Worm (Caenorhabditis elegans) whole organism, late embryonic: Measurements from ENCODE around the gene rme-2.
"Not testable (repeated sequence)": the region's sequence is repeated elsewhere in the genome, so short reads cannot be mapped to it uniquely, and the experiment has no call there.

ENCODE experiments used
- C08G9.2 ChIP-seq: sonication (generic microtip); optimal IDR thresholded peaks from 2 replicates; lab custom pipeline; 2016; ENCODE audit warnings: mild to moderate bottlenecking, missing genetic modification characterization, moderate library complexity, missing compliant biosample characterization
- F13H6.1 ChIP-seq: sonication (generic microtip); optimal IDR thresholded peaks from 2 replicates; lab custom pipeline; 2016; ENCODE audit warnings: missing genetic modification characterization, missing compliant biosample characterization
- K02D7.2 ChIP-seq: sonication (generic microtip); optimal IDR thresholded peaks from 2 replicates; lab custom pipeline; 2017; ENCODE audit warnings: mild to moderate bottlenecking, missing genetic modification characterization, missing compliant biosample characterization
- Y22D7AL.16 ChIP-seq: sonication (generic microtip); optimal IDR thresholded peaks from 2 replicates; lab custom pipeline; 2016; ENCODE audit warnings: missing genetic modification characterization, missing compliant biosample characterization
- ahr-1 ChIP-seq: sonication (generic microtip); optimal IDR thresholded peaks from 2 replicates; lab custom pipeline; 2016; ENCODE audit warnings: missing genetic modification characterization, missing compliant biosample characterization
- ama-1 ChIP-seq: fragments of 150-350 bp; optimal IDR thresholded peaks from 2 replicates; lab custom pipeline; 2014
- ceh-18 ChIP-seq: sonication (generic microtip); optimal IDR thresholded peaks from 2 replicates; lab custom pipeline; 2016; ENCODE audit warnings: missing genetic modification characterization, missing compliant biosample characterization
- ceh-19 ChIP-seq: fragments of 200-800 bp; sonication (Bioruptor generic); optimal IDR thresholded peaks from 2 replicates; lab custom pipeline; 2018; ENCODE audit warnings: mild to moderate bottlenecking, missing genetic modification characterization, missing compliant biosample characterization
- ceh-22 ChIP-seq: sonication (generic microtip); optimal IDR thresholded peaks from 2 replicates; lab custom pipeline; 2017; ENCODE audit warnings: missing biosample characterization, missing genetic modification characterization
- ceh-30 ChIP-seq: fragments of 150-350 bp; optimal IDR thresholded peaks from 2 replicates; lab custom pipeline; 2014; ENCODE audit warnings: missing biosample characterization, missing genetic modification characterization
- ceh-31 ChIP-seq: sonication (generic microtip); optimal IDR thresholded peaks from 2 replicates; lab custom pipeline; 2016; ENCODE audit warnings: missing genetic modification characterization, missing compliant biosample characterization
- ceh-34 ChIP-seq: sonication (generic microtip); optimal IDR thresholded peaks from 2 replicates; lab custom pipeline; 2016; ENCODE audit warnings: mild to moderate bottlenecking, missing genetic modification characterization, missing compliant biosample characterization
- ceh-45 ChIP-seq: fragments of 200-800 bp; sonication (Bioruptor generic); IDR thresholded peaks from 2 replicates; pipeline ENCODE4 v1.3.6; 2022; ENCODE audit warnings: missing genetic modification reagents, missing genetic modification characterization, missing compliant biosample characterization
- ceh-48 ChIP-seq: sonication (generic microtip); optimal IDR thresholded peaks from 2 replicates; lab custom pipeline; 2016; ENCODE audit warnings: missing genetic modification characterization, inconsistent platforms, missing compliant biosample characterization
- ceh-6 ChIP-seq: fragments of 200-800 bp; sonication (Bioruptor generic); optimal IDR thresholded peaks from 2 replicates; lab custom pipeline; 2018; ENCODE audit warnings: mild to moderate bottlenecking, missing genetic modification characterization, missing compliant biosample characterization
- ceh-9 ChIP-seq: sonication (generic microtip); optimal IDR thresholded peaks from 2 replicates; lab custom pipeline; 2016; ENCODE audit warnings: mild to moderate bottlenecking, missing genetic modification characterization, inconsistent platforms, missing compliant biosample characterization
- che-1 ChIP-seq: sonication (generic microtip); optimal IDR thresholded peaks from 2 replicates; lab custom pipeline; 2016; ENCODE audit warnings: mild to moderate bottlenecking, missing genetic modification characterization, missing compliant biosample characterization
- dve-1 ChIP-seq: sonication (generic microtip); optimal IDR thresholded peaks from 2 replicates; lab custom pipeline; 2017; ENCODE audit warnings: antibody characterized with exemption, mild to moderate bottlenecking, missing genetic modification characterization, missing compliant biosample characterization
- eyg-1 ChIP-seq: sonication (generic microtip); optimal IDR thresholded peaks from 2 replicates; lab custom pipeline; 2016; ENCODE audit warnings: missing genotype, missing genetic modification characterization, missing compliant biosample characterization
- fkh-6 ChIP-seq: sonication (generic microtip); optimal IDR thresholded peaks from 2 replicates; lab custom pipeline; 2016; ENCODE audit warnings: missing genetic modification characterization, missing compliant biosample characterization
- hlh-13 ChIP-seq: fragments of 200-800 bp; sonication (Bioruptor generic); optimal IDR thresholded peaks from 2 replicates; lab custom pipeline; 2018; ENCODE audit warnings: mild to moderate bottlenecking, missing genetic modification characterization, missing compliant biosample characterization
- hlh-30 ChIP-seq: sonication (generic microtip); optimal IDR thresholded peaks from 2 replicates; lab custom pipeline; 2017; ENCODE audit warnings: antibody characterized with exemption, missing genetic modification characterization, missing compliant biosample characterization; ENCODE audit not compliant: insufficient read depth
- hlh-6 ChIP-seq: sonication (generic microtip); optimal IDR thresholded peaks from 2 replicates; lab custom pipeline; 2016; ENCODE audit warnings: missing genotype, missing genetic modification characterization, missing compliant biosample characterization
- lim-6 ChIP-seq: sonication (generic microtip); optimal IDR thresholded peaks from 2 replicates; lab custom pipeline; 2016; ENCODE audit warnings: missing genetic modification characterization, missing compliant biosample characterization
- lin-11 ChIP-seq: fragments of 200-800 bp; sonication (Bioruptor generic); optimal IDR thresholded peaks from 2 replicates; lab custom pipeline; 2018; ENCODE audit warnings: mild to moderate bottlenecking, missing genetic modification characterization, missing compliant biosample characterization
- madf-2 ChIP-seq: sonication (generic microtip); optimal IDR thresholded peaks from 2 replicates; lab custom pipeline; 2017; ENCODE audit warnings: missing genetic modification characterization, missing compliant biosample characterization
- mec-3 ChIP-seq: sonication (generic microtip); optimal IDR thresholded peaks from 2 replicates; lab custom pipeline; 2016; ENCODE audit warnings: borderline replicate concordance, missing genetic modification characterization, missing compliant biosample characterization
- nhr-11 ChIP-seq: fragments of 150-350 bp; optimal IDR thresholded peaks from 2 replicates; lab custom pipeline; 2014; ENCODE audit warnings: missing biosample characterization, missing genetic modification characterization
- nhr-232 ChIP-seq: sonication (generic microtip); optimal IDR thresholded peaks from 2 replicates; lab custom pipeline; 2016; ENCODE audit warnings: missing genetic modification characterization, missing compliant biosample characterization
- odd-2 ChIP-seq: sonication (generic microtip); optimal IDR thresholded peaks from 2 replicates; lab custom pipeline; 2017; ENCODE audit warnings: antibody characterized with exemption, mild to moderate bottlenecking, missing genetic modification characterization, missing compliant biosample characterization
- pag-3 ChIP-seq: sonication (generic microtip); optimal IDR thresholded peaks from 2 replicates; lab custom pipeline; 2016; ENCODE audit warnings: missing compliant biosample characterization, missing genetic modification characterization, borderline replicate concordance
- pat-9 ChIP-seq: fragments of 200-800 bp; sonication (Bioruptor generic); optimal IDR thresholded peaks from 2 replicates; lab custom pipeline; 2018; ENCODE audit warnings: mild to moderate bottlenecking, missing genetic modification characterization, moderate library complexity, missing compliant biosample characterization
- pax-1 ChIP-seq: fragments of 150-350 bp; optimal IDR thresholded peaks from 2 replicates; lab custom pipeline; 2014; ENCODE audit warnings: missing biosample characterization, missing genetic modification characterization
- pha-2 ChIP-seq: sonication (generic microtip); optimal IDR thresholded peaks from 2 replicates; lab custom pipeline; 2017; ENCODE audit warnings: mild to moderate bottlenecking, missing genetic modification characterization, missing compliant biosample characterization
- pros-1 ChIP-seq: fragments of 150-350 bp; optimal IDR thresholded peaks from 2 replicates; lab custom pipeline; 2014; ENCODE audit warnings: missing biosample characterization, missing genetic modification reagents, missing genetic modification characterization
- sox-2 ChIP-seq: fragments of 200-800 bp; sonication (Bioruptor generic); IDR thresholded peaks from 2 replicates; pipeline ENCODE4 v1.3.6; 2022; ENCODE audit warnings: missing genetic modification reagents, missing genetic modification characterization, missing compliant biosample characterization
- sox-4 ChIP-seq: sonication (generic microtip); optimal IDR thresholded peaks from 2 replicates; lab custom pipeline; 2017; ENCODE audit warnings: mild to moderate bottlenecking, missing genetic modification characterization, inconsistent platforms, missing compliant biosample characterization
- tbx-7 ChIP-seq: sonication (generic microtip); optimal IDR thresholded peaks from 2 replicates; lab custom pipeline; 2016; ENCODE audit warnings: missing genotype, missing genetic modification characterization, missing compliant biosample characterization
- ttx-3 ChIP-seq: sonication (generic microtip); optimal IDR thresholded peaks from 2 replicates; lab custom pipeline; 2016; ENCODE audit warnings: missing genetic modification reagents, missing genetic modification characterization, missing compliant biosample characterization
- unc-3 ChIP-seq, 2 experiments: fragments of 200-800 bp in 1 of 2; sonication (Bioruptor generic) in 1 of 2; sonication (generic microtip) in 1 of 2; conservative IDR thresholded peaks in 1 of 2; optimal IDR thresholded peaks in 1 of 2; 2 replicates each; pipeline versions ENCODE4 v1.3.6 to Lab custom; 2016 to 2022; ENCODE audit warnings: missing compliant biosample characterization in 2 of 2, missing genetic modification characterization in 2 of 2, missing genetic modification reagents in 1 of 2
- zip-5 ChIP-seq: sonication (generic microtip); optimal IDR thresholded peaks from 2 replicates; lab custom pipeline; 2016; ENCODE audit warnings: missing genetic modification characterization, missing compliant biosample characterization
- ztf-16 ChIP-seq: sonication (generic microtip); optimal IDR thresholded peaks from 2 replicates; lab custom pipeline; 2017; ENCODE audit warnings: missing genetic modification characterization, missing compliant biosample characterization

rme-2 gene

ce11 chrIV:5464403-5464802, 5.4 kb upstream of the rme-2 start, which contains the start of gene Y52D5A.2:
TSS of gene Y52D5A.2 (minus strand) at chrIV:5464503.
- TF ChIP-seq madf-2 (tag; lab: Kevin White, UChicago); sox-2; Y22D7AL.16 (tag; lab: Kevin White, UChicago): not testable (repeated sequence)

ce11 chrIV:5473098-5473497, 3.3 kb downstream of the rme-2 start:
- TF ChIP-seq pha-2 (tag; lab: Kevin White, UChicago) = no peak

ce11 chrIV:5476468-5476867, 6.6 kb downstream of the rme-2 start, which contains the start of gene T11F8.4:
TSS of gene T11F8.4 (minus strand) at chrIV:5476568.
- TF ChIP-seq ceh-9 (tag; lab: Kevin White, UChicago) = no peak
- TF ChIP-seq ttx-3 (tag; lab: Kevin White, UChicago) = no peak
- TF ChIP-seq hlh-6 = no peak
- TF ChIP-seq hlh-13 = no peak
- TF ChIP-seq F13H6.1 (tag; lab: Kevin White, UChicago) = no peak
- no peak for TF ChIP-seq pros-1 (tag; lab: Kevin White, UChicago)
- TF ChIP-seq K02D7.2 = no peak
- no peak for TF ChIP-seq che-1
- no peak for TF ChIP-seq ztf-16
- TF ChIP-seq ahr-1 = no peak
- no peak for TF ChIP-seq ceh-45 (GFP tag; lab: Robert Waterston, UW)
- TF ChIP-seq, all 69 proteins: peak for 0

ce11 chrIV:5479289-5479688, 9.5 kb downstream of the rme-2 start, which contains the start of gene T11F8.1:
TSS of gene T11F8.1 (plus strand) at chrIV:5479589.
- TF ChIP-seq pag-3 (tag; lab: Kevin White, UChicago) (no peak), ceh-31 (tag; lab: Kevin White, UChicago) (no peak), ceh-19 (GFP tag; lab: Kevin White, UChicago) (no peak), ceh-9 (tag; lab: Kevin White, UChicago) (no peak), tbx-7 (tag; lab: Kevin White, UChicago) (no peak), pros-1 (tag; lab: Kevin White, UChicago) (no peak), pax-1 (no peak), ceh-34 (tag; lab: Kevin White, UChicago) (no peak), lin-11 (tag; lab: Kevin White, UChicago) (no peak), hlh-6 (no peak)

- TF ChIP-seq ceh-18 (tag; lab: Kevin White, UChicago) = no peak
- no peak for TF ChIP-seq ceh-6 (GFP tag; lab: Kevin White, UChicago)
- TF ChIP-seq zip-5 (tag; lab: Kevin White, UChicago) = no peak
- no peak for TF ChIP-seq lim-6 (tag; lab: Kevin White, UChicago)
- TF ChIP-seq Y22D7AL.16 (tag; lab: Kevin White, UChicago) = no peak
- TF ChIP-seq nhr-232 = no peak
- TF ChIP-seq fkh-6 = no peak
- no peak for TF ChIP-seq ceh-48 (tag; lab: Kevin White, UChicago)
- TF ChIP-seq, all 69 proteins: peak for 0
Observed at ce11 chrIV:5482231-5482630, 12.4 kb downstream of the rme-2 start, which contains the start of gene T11F8.12. TSS of gene T11F8.12 (minus strand) at chrIV:5482331.

ce11 chrIV:5482723-5483122, 12.9 kb downstream of the rme-2 start, which contains the start of gene T11F8.5:
TSS of gene T11F8.5 (plus strand) at chrIV:5483023.
- no peak for TF ChIP-seq ceh-6 (GFP tag; lab: Kevin White, UChicago)
- no peak for TF ChIP-seq eyg-1
- no peak for TF ChIP-seq ama-1
- TF ChIP-seq hlh-30 = no peak
- TF ChIP-seq ceh-22 (tag; lab: Kevin White, UChicago) = no peak
- TF ChIP-seq odd-2 (tag; lab: Kevin White, UChicago) = no peak
- TF ChIP-seq unc-3 (GFP tag; conservative IDR thresholded peaks at IDR 0.05; lab: Robert Waterston, UW) = no peak
- no peak for TF ChIP-seq unc-3 (tag; optimal IDR thresholded peaks at IDR 0.05; lab: Kevin White, UChicago)
- no peak for TF ChIP-seq dve-1 (tag; lab: Kevin White, UChicago)
- TF ChIP-seq ceh-30 (tag; lab: Kevin White, UChicago) = no peak
- no peak for TF ChIP-seq pat-9 (tag; lab: Kevin White, UChicago)
- no peak for TF ChIP-seq hlh-6
- TF ChIP-seq nhr-11 (tag; lab: Kevin White, UChicago) = no peak
- TF ChIP-seq sox-4 (tag; lab: Kevin White, UChicago) = no peak
- TF ChIP-seq C08G9.2 (tag; lab: Kevin White, UChicago) = no peak
- TF ChIP-seq mec-3 (tag; lab: Kevin White, UChicago) = no peak
